Fruit fly (Drosophila melanogaster) whole organism, prepupa: ENCODE results near the gene CG3036.

Source experiments
- Blimp-1 ChIP-seq: fragments of 200-800 bp; sonication (Bioruptor generic); optimal IDR thresholded peaks from 3 replicates; lab custom pipeline; 2017; ENCODE audit warnings: missing biosample characterization, missing genetic modification characterization, mild to moderate bottlenecking, moderate library complexity, missing genetic modification reagents
- CG10631 ChIP-seq: fragments of 200-800 bp; sonication (Bioruptor generic); optimal IDR thresholded peaks from 2 replicates; lab custom pipeline; 2016; ENCODE audit warnings: missing biosample characterization, missing genetic modification characterization
- CG11294 ChIP-seq: fragments of 200-800 bp; sonication (Bioruptor generic); IDR thresholded peaks from 2 replicates; pipeline ENCODE4 v1.3.6; 2022; ENCODE audit warnings: missing biosample characterization, missing genetic modification characterization
- CG11762 ChIP-seq: fragments of 200-800 bp; sonication (Bioruptor generic); optimal IDR thresholded peaks from 3 replicates; lab custom pipeline; 2016; ENCODE audit warnings: missing biosample characterization, missing genetic modification characterization; ENCODE audit not compliant: insufficient read depth
- CG11902 ChIP-seq: fragments of 200-800 bp; sonication (Bioruptor generic); optimal IDR thresholded peaks from 3 replicates; lab custom pipeline; 2016; ENCODE audit warnings: missing biosample characterization, missing genetic modification characterization
- CG15336 ChIP-seq: fragments of 200-800 bp; sonication (Bioruptor generic); IDR thresholded peaks from 2 replicates; pipeline ENCODE4 v1.3.6; 2022; ENCODE audit warnings: missing biosample characterization, missing genetic modification characterization
- CG1621 ChIP-seq: fragments of 200-800 bp; sonication (Bioruptor generic); optimal IDR thresholded peaks from 3 replicates; lab custom pipeline; 2018; ENCODE audit warnings: missing biosample characterization, mild to moderate bottlenecking, missing genetic modification characterization
- CG3032 ChIP-seq: fragments of 200-800 bp; optimal IDR thresholded peaks from 2 replicates; lab custom pipeline; 2019; ENCODE audit warnings: missing biosample characterization, mild to moderate bottlenecking, missing genetic modification characterization, moderate library complexity
- CG32006 ChIP-seq: fragments of 200-800 bp; sonication (Bioruptor generic); optimal IDR thresholded peaks from 3 replicates; lab custom pipeline; 2017; ENCODE audit warnings: missing biosample characterization, mild to moderate bottlenecking, missing genetic modification characterization
- CG34406 ChIP-seq: fragments of 200-800 bp; sonication (Bioruptor generic); optimal IDR thresholded peaks from 3 replicates; lab custom pipeline; 2016; ENCODE audit warnings: missing biosample characterization, missing genetic modification characterization
- CG3919 ChIP-seq: fragments of 200-800 bp; sonication (Bioruptor generic); optimal IDR thresholded peaks from 3 replicates; lab custom pipeline; 2016; ENCODE audit warnings: missing biosample characterization, missing genetic modification characterization
- CG4318 ChIP-seq: fragments of 200-800 bp; sonication (Bioruptor generic); optimal IDR thresholded peaks from 3 replicates; lab custom pipeline; 2017; ENCODE audit warnings: missing biosample characterization, mild to moderate bottlenecking, missing genetic modification characterization
- CG6163 ChIP-seq: fragments of 200-800 bp; sonication (Bioruptor generic); IDR thresholded peaks from 3 replicates; pipeline ENCODE4 v1.3.6; 2022; ENCODE audit warnings: missing biosample characterization, missing genetic modification characterization
- CG6276 ChIP-seq: fragments of 200-800 bp; sonication (Bioruptor generic); optimal IDR thresholded peaks from 2 replicates; lab custom pipeline; 2017; ENCODE audit warnings: missing biosample characterization, mild to moderate bottlenecking, missing genetic modification characterization
- CG6792 ChIP-seq: fragments of 200-800 bp; sonication (Bioruptor generic); optimal IDR thresholded peaks from 3 replicates; lab custom pipeline; 2016; ENCODE audit warnings: missing biosample characterization, missing genetic modification characterization
- CG6808 ChIP-seq: fragments of 200-800 bp; sonication (Bioruptor generic); optimal IDR thresholded peaks from 3 replicates; lab custom pipeline; 2017; ENCODE audit warnings: missing biosample characterization, missing genetic modification characterization, mild to moderate bottlenecking, moderate library complexity, missing genetic modification reagents
- CG6854 ChIP-seq: fragments of 200-800 bp; sonication (Bioruptor generic); optimal IDR thresholded peaks from 2 replicates; lab custom pipeline; 2017; ENCODE audit warnings: missing biosample characterization, mild to moderate bottlenecking, missing genetic modification characterization
- CG7368 ChIP-seq: fragments of 200-800 bp; sonication (Bioruptor generic); optimal IDR thresholded peaks from 3 replicates; lab custom pipeline; 2016; ENCODE audit warnings: missing biosample characterization, missing genetic modification characterization
- CG8119 ChIP-seq: fragments of 200-800 bp; sonication (Bioruptor generic); IDR thresholded peaks from 3 replicates; pipeline ENCODE4 v1.3.6; 2022; ENCODE audit warnings: missing biosample characterization, missing genetic modification characterization
- CG8319 ChIP-seq: fragments of 200-800 bp; sonication (Bioruptor generic); optimal IDR thresholded peaks from 3 replicates; lab custom pipeline; 2016; ENCODE audit warnings: missing biosample characterization, missing genetic modification characterization
- CG8632 ChIP-seq: fragments of 200-800 bp; sonication (Bioruptor generic); optimal IDR thresholded peaks from 3 replicates; lab custom pipeline; 2016; ENCODE audit warnings: missing biosample characterization, missing genetic modification characterization
- Eip75B ChIP-seq: fragments of 200-800 bp; sonication (Bioruptor generic); optimal IDR thresholded peaks from 3 replicates; lab custom pipeline; 2016; ENCODE audit warnings: missing biosample characterization, missing genetic modification characterization
- Eip78C ChIP-seq: fragments of 200-800 bp; sonication (Bioruptor generic); peaks from one replicate; lab custom pipeline; 2016; ENCODE audit warnings: missing biosample characterization, missing genetic modification characterization
- Eip93F ChIP-seq: fragments of 200-800 bp; sonication (Bioruptor generic); optimal IDR thresholded peaks from 2 replicates; lab custom pipeline; 2016; ENCODE audit warnings: missing biosample characterization, mild to moderate bottlenecking, missing genetic modification characterization
- Ets21C ChIP-seq: fragments of 200-800 bp; sonication (Bioruptor generic); optimal IDR thresholded peaks from 3 replicates; lab custom pipeline; 2016; ENCODE audit warnings: missing biosample characterization, missing genetic modification characterization
- Ets96B ChIP-seq: fragments of 200-800 bp; optimal IDR thresholded peaks from 2 replicates; lab custom pipeline; 2019; ENCODE audit warnings: missing biosample characterization, mild to moderate bottlenecking, missing genetic modification characterization, moderate library complexity
- Hr38 ChIP-seq: sonication (Bioruptor generic); optimal IDR thresholded peaks from 2 replicates; lab custom pipeline; 2016; ENCODE audit warnings: missing biosample characterization, missing genetic modification characterization
- Hr39 ChIP-seq: fragments of 200-800 bp; sonication (Bioruptor generic); optimal IDR thresholded peaks from 2 replicates; lab custom pipeline; 2016; ENCODE audit warnings: missing biosample characterization, missing genetic modification characterization
- Lpt ChIP-seq: fragments of 200-800 bp; sonication (Bioruptor generic); optimal IDR thresholded peaks from 3 replicates; lab custom pipeline; 2016; ENCODE audit warnings: missing biosample characterization, missing genetic modification characterization
- Met ChIP-seq: fragments of 200-800 bp; sonication (Bioruptor generic); optimal IDR thresholded peaks from 3 replicates; lab custom pipeline; 2016; ENCODE audit warnings: missing biosample characterization, missing genetic modification characterization
- Smox ChIP-seq: fragments of 200-800 bp; sonication (Bioruptor generic); optimal IDR thresholded peaks from 3 replicates; lab custom pipeline; 2016; ENCODE audit warnings: missing biosample characterization, missing genetic modification characterization
- Sox102F ChIP-seq: fragments of 200-800 bp; sonication (Bioruptor generic); optimal IDR thresholded peaks from 2 replicates; lab custom pipeline; 2016; ENCODE audit warnings: missing biosample characterization, mild to moderate bottlenecking, missing genetic modification characterization
- Sox14 ChIP-seq: fragments of 200-800 bp; sonication (Bioruptor generic); optimal IDR thresholded peaks from 3 replicates; lab custom pipeline; 2016; ENCODE audit warnings: missing biosample characterization, missing genetic modification characterization
- Sox15 ChIP-seq: fragments of 200-800 bp; sonication (Bioruptor generic); optimal IDR thresholded peaks from 3 replicates; lab custom pipeline; 2016; ENCODE audit warnings: missing biosample characterization, missing genetic modification characterization
- cyc ChIP-seq: fragments of 200-800 bp; sonication (Bioruptor generic); optimal IDR thresholded peaks from 3 replicates; lab custom pipeline; 2016; ENCODE audit warnings: missing biosample characterization, missing genetic modification characterization
- dac ChIP-seq: fragments of 200-800 bp; sonication (Bioruptor generic); optimal IDR thresholded peaks from 2 replicates; lab custom pipeline; 2017; ENCODE audit warnings: missing biosample characterization, mild to moderate bottlenecking, missing genetic modification characterization
- esn ChIP-seq: fragments of 200-800 bp; sonication (Bioruptor generic); optimal IDR thresholded peaks from 2 replicates; lab custom pipeline; 2016; ENCODE audit warnings: missing biosample characterization, mild to moderate bottlenecking, missing genetic modification characterization, moderate library complexity
- fd59A ChIP-seq: fragments of 200-800 bp; sonication (Bioruptor generic); optimal IDR thresholded peaks from 2 replicates; lab custom pipeline; 2017; ENCODE audit warnings: missing biosample characterization, mild to moderate bottlenecking, missing genetic modification characterization, missing genetic modification reagents
- fkh ChIP-seq: fragments of 200-800 bp; sonication (Bioruptor generic); optimal IDR thresholded peaks from 3 replicates; lab custom pipeline; 2017; ENCODE audit warnings: missing biosample characterization, mild to moderate bottlenecking, missing genetic modification characterization, moderate library complexity
- lz ChIP-seq: fragments of 200-800 bp; sonication (Bioruptor generic); optimal IDR thresholded peaks from 3 replicates; lab custom pipeline; 2016; ENCODE audit warnings: missing biosample characterization, missing genetic modification characterization
- net ChIP-seq: fragments of 200-800 bp; sonication (Bioruptor generic); optimal IDR thresholded peaks from 3 replicates; lab custom pipeline; 2016; ENCODE audit warnings: missing biosample characterization, missing genetic modification characterization
- pdm3 ChIP-seq: fragments of 200-800 bp; sonication (Bioruptor generic); optimal IDR thresholded peaks from 3 replicates; lab custom pipeline; 2016; ENCODE audit warnings: missing biosample characterization, missing genetic modification characterization
- salr ChIP-seq, 2 experiments: fragments of 200-800 bp; sonication (Bioruptor generic); optimal IDR thresholded peaks; 3 replicates each; lab custom pipeline; 2016 to 2018; ENCODE audit warnings: missing biosample characterization in 2 of 2, missing genetic modification characterization in 2 of 2, mild to moderate bottlenecking in 1 of 2
- spab ChIP-seq: fragments of 200-800 bp; sonication (Bioruptor generic); optimal IDR thresholded peaks from 2 replicates; lab custom pipeline; 2017; ENCODE audit warnings: missing biosample characterization, mild to moderate bottlenecking, missing genetic modification characterization, missing genetic modification reagents
- ss ChIP-seq, 2 experiments: fragments of 200-800 bp; sonication (Bioruptor generic); optimal IDR thresholded peaks; 2 replicates in 1 of 2; 3 replicates in 1 of 2; lab custom pipeline; 2017 to 2018; ENCODE audit warnings: mild to moderate bottlenecking in 2 of 2, missing biosample characterization in 2 of 2, missing genetic modification characterization in 2 of 2, moderate library complexity in 1 of 2
- vri ChIP-seq: fragments of 200-800 bp; sonication (Bioruptor generic); optimal IDR thresholded peaks from 3 replicates; lab custom pipeline; 2016; ENCODE audit warnings: missing biosample characterization, mild to moderate bottlenecking, missing genetic modification characterization

CG3036 gene

DNA sequence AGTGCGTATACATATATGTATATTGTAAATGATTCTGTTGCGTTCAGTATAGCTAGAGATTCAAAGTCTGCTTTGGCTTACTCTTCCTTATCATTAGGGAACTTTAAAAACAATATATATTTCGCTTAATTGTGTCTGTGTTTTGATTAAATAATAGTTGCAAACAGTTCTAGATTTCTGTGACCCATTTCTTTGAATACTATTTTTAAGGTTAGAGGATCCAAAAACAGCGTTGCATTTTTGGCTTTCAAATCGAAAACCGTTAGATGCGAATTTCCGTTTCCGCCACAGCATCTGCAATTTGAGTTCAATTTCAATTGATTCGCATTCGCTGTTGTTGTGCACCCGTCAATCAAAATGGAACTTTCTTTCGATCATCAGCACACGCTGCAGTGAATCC lies 5.8 kb upstream of the CG3036 start (continued):
- TF ChIP-seq Ets21C (no peak), CG6276 (peak; percentile 67), spab (peak; percentile 35), CG1621 (tag; lab: Kevin White, UChicago) (no peak), Sox15 (GFP tag; lab: Kevin White, UChicago) (no peak), CG11762 (GFP tag; lab: Kevin White, UChicago) (peak; percentile 14), Eip78C (peak; percentile 60), CG6854 (GFP tag; lab: Kevin White, UChicago) (no peak), CG6792 (GFP tag; lab: Kevin White, UChicago) (no peak), Blimp-1 (GFP tag; lab: Kevin White, UChicago) (no peak), fd59A (GFP tag; lab: Kevin White, UChicago) (no peak), cyc (no peak), pdm3 (peak; percentile 50), salr (GFP tag; optimal IDR thresholded peaks at IDR 0.05; lab: Kevin White, UChicago) (peak in 1 of 2 experiments; percentile 31), CG6163 (GFP tag; lab: Robert Waterston, UW) (peak; percentile 40; the same call in 1 of the 3 replicates), net (peak; percentile 3), vri (GFP tag; lab: Kevin White, UChicago) (no peak)

DNA sequence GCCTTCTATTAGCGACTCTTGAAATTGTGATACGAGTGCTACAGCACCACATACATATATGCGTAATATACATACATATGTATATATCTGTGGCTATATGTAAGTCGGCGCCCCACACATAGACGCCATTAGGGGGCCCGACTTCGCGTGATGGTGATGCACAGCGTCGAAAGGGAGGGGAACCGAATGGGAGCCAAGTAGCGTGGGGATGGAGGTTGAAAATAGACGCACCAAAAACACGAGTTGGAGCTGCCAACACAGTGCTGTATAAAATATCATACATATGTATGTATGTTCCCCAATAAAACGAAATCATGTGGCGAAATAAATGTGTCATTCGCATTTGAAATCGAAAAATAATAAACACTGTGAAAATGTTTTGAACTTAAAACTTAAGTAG lies 5.3 kb upstream of the CG3036 start:
- TF ChIP-seq CG8119 (GFP tag; lab: Robert Waterston, UW), result 0 out of 3 replicates have a peak, but pooled peaks have one; percentile 12
- no peak for TF ChIP-seq Smox (GFP tag; lab: Kevin White, UChicago)
- no peak for TF ChIP-seq CG10631
- no peak for TF ChIP-seq esn (GFP tag; lab: Kevin White, UChicago)
- no peak for TF ChIP-seq Sox15 (GFP tag; lab: Kevin White, UChicago)

DNA sequence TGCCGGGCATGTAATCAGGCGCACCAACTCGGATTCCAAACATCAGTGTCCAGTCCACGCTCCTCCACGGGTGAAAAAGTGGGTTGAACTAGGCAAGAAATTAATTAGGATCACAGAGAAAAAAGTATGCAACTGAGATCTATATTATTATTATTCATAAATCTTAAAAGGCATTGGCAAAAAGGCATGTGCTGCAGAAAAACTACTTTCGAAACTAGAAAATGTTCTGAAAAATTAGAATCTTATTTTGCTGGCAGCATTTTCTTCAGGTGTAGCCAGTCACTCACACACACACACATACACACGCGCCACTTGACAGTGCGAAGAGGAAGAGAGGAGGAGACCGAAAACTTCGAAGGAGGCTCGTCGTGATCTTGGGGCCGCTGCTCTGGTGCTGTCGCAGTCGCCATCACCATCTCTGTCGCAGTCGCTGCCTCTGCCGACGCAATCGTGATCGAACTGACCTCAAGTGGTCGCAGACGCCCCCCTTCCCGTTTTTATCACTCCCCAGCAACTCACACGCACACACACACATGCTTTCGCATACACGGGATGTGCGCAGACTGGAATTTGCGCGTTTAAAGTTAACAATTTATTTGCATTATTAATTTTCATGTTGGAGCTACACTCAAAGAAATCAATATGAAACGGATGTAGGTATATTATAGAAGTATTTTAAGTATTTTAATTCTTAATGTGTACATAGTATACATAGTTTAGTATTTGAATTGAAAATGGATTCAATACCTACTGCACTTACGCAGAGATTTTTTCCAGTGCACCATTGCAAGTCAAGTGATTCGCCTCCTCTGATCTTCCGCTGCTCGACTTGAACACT lies 4.3 kb upstream of the CG3036 start:
- TF ChIP-seq Met (GFP tag; lab: Kevin White, UChicago) (peak; percentile 83), Sox14 (GFP tag; lab: Kevin White, UChicago) (peak; percentile 85), CG11294 (GFP tag; lab: Robert Waterston, UW) (peak; percentile 90), Eip93F (peak; percentile 39), CG32006 (GFP tag; lab: Kevin White, UChicago) (peak; percentile 92), Blimp-1 (GFP tag; lab: Kevin White, UChicago) (peak; percentile 66), spab (peak; percentile 85), fkh (GFP tag; lab: Kevin White, UChicago) (no peak), CG4318 (GFP tag; lab: Kevin White, UChicago) (peak; percentile 87), CG3032 (tag; lab: Kevin White, UChicago) (peak; percentile 97), Lpt (GFP tag; lab: Kevin White, UChicago) (peak; percentile 86), CG7368 (peak; percentile 85), lz (GFP tag; lab: Kevin White, UChicago) (peak; percentile 87), ss (GFP tag; optimal IDR thresholded peaks at IDR 0.05; lab: Kevin White, UChicago) (peak; percentile 89 to 92), CG8632 (GFP tag; lab: Kevin White, UChicago) (peak; percentile 89), CG11902 (GFP tag; lab: Kevin White, UChicago) (peak; percentile 85), Hr39 (GFP tag; lab: Kevin White, UChicago) (peak; percentile 85), CG34406 (GFP tag; lab: Kevin White, UChicago) (peak; percentile 92), CG6854 (GFP tag; lab: Kevin White, UChicago) (peak; percentile 62), Sox15 (GFP tag; lab: Kevin White, UChicago) (peak; percentile 86), CG15336 (GFP tag; lab: Robert Waterston, UW) (peak; percentile 94), Sox102F (peak; percentile 85), CG3919 (GFP tag; lab: Kevin White, UChicago) (peak; percentile 93), pdm3 (peak; percentile 89), CG8319 (GFP tag; lab: Kevin White, UChicago) (peak; percentile 89), Eip75B (GFP tag; lab: Kevin White, UChicago) (peak; percentile 84), Ets96B (tag; lab: Kevin White, UChicago) (peak; percentile 96), CG6808 (GFP tag; lab: Kevin White, UChicago) (peak; percentile 92), CG8119 (GFP tag; lab: Robert Waterston, UW) (peak; percentile 94), CG1621 (tag; lab: Kevin White, UChicago) (peak; percentile 92), Smox (GFP tag; lab: Kevin White, UChicago) (peak; percentile 86), Hr38 (GFP tag; lab: Kevin White, UChicago) (no peak), dac (peak; percentile 83)
